Worm (Caenorhabditis elegans) whole organism, mixed stage, embryonic: ENCODE data around the gene sdpn-1.

Source experiments
- M03D4.4 ChIP-seq: sonication (generic microtip); optimal IDR thresholded peaks from 2 replicates; lab custom pipeline; 2017; ENCODE audit warnings: mild to moderate bottlenecking, missing genetic modification characterization, missing compliant biosample characterization
- blmp-1 ChIP-seq: fragments of 150-350 bp; optimal IDR thresholded peaks from 2 replicates; lab custom pipeline; 2014; ENCODE audit warnings: missing biosample characterization, missing genetic modification characterization
- ceh-39 ChIP-seq: fragments of 150-350 bp; optimal IDR thresholded peaks from 2 replicates; lab custom pipeline; 2014; ENCODE audit warnings: missing biosample characterization, missing genetic modification characterization
- ceh-43 ChIP-seq: fragments of 200-800 bp; sonication (Bioruptor generic); optimal IDR thresholded peaks from 2 replicates; lab custom pipeline; 2018; ENCODE audit warnings: mild to moderate bottlenecking, missing genetic modification characterization, moderate library complexity, missing compliant biosample characterization
- lin-13 ChIP-seq: fragments of 150-350 bp; optimal IDR thresholded peaks from 2 replicates; lab custom pipeline; 2014; ENCODE audit warnings: missing biosample characterization, missing genetic modification characterization
- mab-5 ChIP-seq: fragments of 150-350 bp; optimal IDR thresholded peaks from 2 replicates; lab custom pipeline; 2014; ENCODE audit warnings: missing biosample characterization, missing genetic modification characterization
- nhr-28 ChIP-seq: fragments of 150-350 bp; optimal IDR thresholded peaks from 2 replicates; lab custom pipeline; 2014; ENCODE audit warnings: missing biosample characterization, missing genetic modification characterization
- nhr-76 ChIP-seq: sonication (generic microtip); optimal IDR thresholded peaks from 2 replicates; lab custom pipeline; 2017; ENCODE audit warnings: missing biosample characterization, missing genetic modification characterization
- snpc-4 ChIP-seq: fragments of 150-350 bp; optimal IDR thresholded peaks from 2 replicates; lab custom pipeline; 2014; ENCODE audit warnings: missing biosample characterization, missing genetic modification characterization
- unc-120 ChIP-seq: sonication (generic microtip); optimal IDR thresholded peaks from 2 replicates; lab custom pipeline; 2017; ENCODE audit warnings: missing genetic modification characterization, missing compliant biosample characterization; ENCODE audit not compliant: poor library complexity, severe bottlenecking
- unc-39 ChIP-seq: fragments of 150-350 bp; optimal IDR thresholded peaks from 2 replicates; lab custom pipeline; 2014; ENCODE audit warnings: missing biosample characterization, missing genetic modification characterization
- unc-62 ChIP-seq: fragments of 150-350 bp; optimal IDR thresholded peaks from 2 replicates; lab custom pipeline; 2014; ENCODE audit warnings: missing biosample characterization, missing genetic modification reagents, missing genetic modification characterization

- TF ChIP-seq snpc-4, result no peak
- no peak for TF ChIP-seq nhr-28 (tag; lab: Kevin White, UChicago)
- TF ChIP-seq unc-39 (tag; lab: Kevin White, UChicago), result no peak
- no peak for TF ChIP-seq ceh-43 (GFP tag; lab: Kevin White, UChicago)
- no peak for TF ChIP-seq unc-62 (GFP tag; lab: Kevin White, UChicago)
- no peak for TF ChIP-seq ceh-39 (tag; lab: Kevin White, UChicago)
- TF ChIP-seq mab-5 (tag; lab: Kevin White, UChicago), result no peak
- no peak for TF ChIP-seq M03D4.4
- peak; percentile 47 for TF ChIP-seq unc-120 (tag; lab: Kevin White, UChicago)
- TF ChIP-seq nhr-76, result no peak
- no peak for TF ChIP-seq blmp-1 (tag; lab: Kevin White, UChicago)
- peak; percentile 43 for TF ChIP-seq lin-13 (tag; lab: Kevin White, UChicago)
Observed at ce11 chrX:8029080-8029479, 31.1 kb upstream of the sdpn-1 start, which contains the start of gene C34D10.1.
